Worm (Caenorhabditis elegans): ENCODE measurements around the gene nhr-76.

DNA sequence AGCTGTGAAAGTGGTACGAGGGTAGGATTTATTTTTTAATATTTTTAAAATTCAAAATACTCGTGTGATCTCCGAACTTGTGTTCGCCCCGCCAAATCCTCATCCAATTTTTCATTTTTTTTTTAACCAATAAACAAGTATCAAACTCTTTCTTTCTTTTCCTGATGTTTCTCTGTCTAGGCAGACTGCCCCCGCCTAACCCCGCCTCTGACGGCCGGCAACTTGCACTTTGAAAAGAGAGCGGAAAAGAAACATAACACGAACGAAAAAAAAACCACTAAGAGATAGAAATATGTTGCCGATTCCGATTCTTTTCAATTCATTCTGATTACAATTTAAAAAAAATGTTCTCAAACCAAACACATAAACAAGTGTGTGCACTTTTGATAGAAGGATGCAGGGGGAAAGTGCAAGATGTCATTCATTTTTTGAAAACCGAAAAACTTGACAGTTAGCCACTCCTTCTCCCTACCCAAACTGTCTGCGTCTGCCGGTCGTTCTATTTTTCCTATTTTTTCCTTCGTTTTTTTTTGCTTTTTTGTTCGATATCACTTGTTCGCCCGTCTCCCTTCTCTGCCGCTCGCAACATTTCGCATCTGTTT lies 1.3 kb upstream of the nhr-76 start:
- TF ChIP-seq flt-1 (GFP tag; IDR thresholded peaks at IDR 0.05) = no peak
- no peak for TF ChIP-seq med-1 (GFP tag; optimal IDR thresholded peaks at IDR 0.05; ENCODE audit: insufficient read depth)
- TF ChIP-seq ztf-23 (GFP tag; IDR thresholded peaks at IDR 0.05) = no peak
